Fruit fly (Drosophila melanogaster) whole organism, embryonic: ENCODE data around the gene Kdm2.
A peak's percentile ranks its signal among the peaks of the same experiment; 100 is the strongest.

Source experiments
- Atf3 ChIP-seq: fragments of 200-800 bp; sonication (Bioruptor generic); optimal IDR thresholded peaks from 3 replicates; lab custom pipeline; 2016; ENCODE audit warnings: missing biosample characterization, missing genetic modification characterization
- Atf6 ChIP-seq: fragments of 200-800 bp; sonication (Bioruptor generic); IDR thresholded peaks from 2 replicates; pipeline ENCODE4 v1.3.6; 2022; ENCODE audit warnings: missing biosample characterization, missing genetic modification characterization
- Bteb2 ChIP-seq: fragments of 200-800 bp; sonication (Bioruptor generic); optimal IDR thresholded peaks from 2 replicates; lab custom pipeline; 2016; ENCODE audit warnings: missing biosample characterization, missing genetic modification characterization
- CG10543 ChIP-seq: fragments of 200-800 bp; sonication (Bioruptor generic); optimal IDR thresholded peaks from 3 replicates; lab custom pipeline; 2017; ENCODE audit warnings: missing biosample characterization, mild to moderate bottlenecking, missing genetic modification characterization, moderate library complexity
- CG11085 ChIP-seq: fragments of 200-800 bp; sonication (Bioruptor generic); IDR thresholded peaks from 2 replicates; pipeline ENCODE4 v1.3.6; 2022; ENCODE audit warnings: missing biosample characterization, missing genetic modification characterization
- CG1233 ChIP-seq: fragments of 200-800 bp; sonication (Bioruptor generic); optimal IDR thresholded peaks from 4 replicates; lab custom pipeline; 2018; ENCODE audit warnings: missing biosample characterization, mild to moderate bottlenecking, missing genetic modification characterization
- CG13624 ChIP-seq: fragments of 200-800 bp; sonication (Bioruptor generic); optimal IDR thresholded peaks from 2 replicates; lab custom pipeline; 2016; ENCODE audit warnings: missing biosample characterization, missing genetic modification characterization
- CG15601 ChIP-seq: fragments of 200-800 bp; sonication (Bioruptor generic); optimal IDR thresholded peaks from 3 replicates; lab custom pipeline; 2019; ENCODE audit warnings: missing biosample characterization, mild to moderate bottlenecking, missing genetic modification characterization, moderate library complexity
- CG1602 ChIP-seq: fragments of 200-800 bp; sonication (Bioruptor generic); optimal IDR thresholded peaks from 3 replicates; lab custom pipeline; 2016; ENCODE audit warnings: missing biosample characterization, missing genetic modification characterization
- CG2129 ChIP-seq: fragments of 200-800 bp; sonication (Bioruptor generic); IDR thresholded peaks from 2 replicates; pipeline ENCODE4 v1.3.6; 2022; ENCODE audit warnings: missing biosample characterization, missing genetic modification characterization; ENCODE audit not compliant: partially characterized antibody
- CG2712 ChIP-seq: fragments of 200-800 bp; optimal IDR thresholded peaks from 3 replicates; lab custom pipeline; 2019; ENCODE audit warnings: missing biosample characterization, mild to moderate bottlenecking, missing genetic modification characterization, moderate library complexity
- CG31441 ChIP-seq: fragments of 200-800 bp; sonication (Bioruptor generic); IDR thresholded peaks from 2 replicates; pipeline ENCODE4 v1.3.6; 2022; ENCODE audit warnings: missing biosample characterization, missing genetic modification characterization
- CG34376 ChIP-seq: fragments of 200-800 bp; sonication (Bioruptor generic); optimal IDR thresholded peaks from 2 replicates; lab custom pipeline; 2018; ENCODE audit warnings: missing biosample characterization, mild to moderate bottlenecking, missing genetic modification characterization
- CG6175 ChIP-seq: fragments of 200-800 bp; sonication (Bioruptor generic); IDR thresholded peaks from 3 replicates; pipeline ENCODE4 v1.3.6; 2022; ENCODE audit warnings: missing biosample characterization, missing genetic modification characterization
- CG6272 ChIP-seq: fragments of 200-800 bp; sonication (Bioruptor generic); IDR thresholded peaks from 2 replicates; pipeline ENCODE4 v1.3.6; 2022; ENCODE audit warnings: missing biosample characterization, missing genetic modification characterization
- CG6683 ChIP-seq: fragments of 200-800 bp; sonication (Bioruptor generic); optimal IDR thresholded peaks from 2 replicates; lab custom pipeline; 2017; ENCODE audit warnings: missing biosample characterization, mild to moderate bottlenecking, missing genetic modification characterization, missing genetic modification reagents
- CG6813 ChIP-seq: fragments of 200-800 bp; sonication (Bioruptor generic); optimal IDR thresholded peaks from 2 replicates; lab custom pipeline; 2017; ENCODE audit warnings: missing biosample characterization, missing genetic modification characterization, mild to moderate bottlenecking, moderate library complexity, missing genetic modification reagents
- CG7745 ChIP-seq: fragments of 200-800 bp; sonication (Bioruptor generic); optimal IDR thresholded peaks from 2 replicates; lab custom pipeline; 2018; ENCODE audit warnings: missing biosample characterization, mild to moderate bottlenecking, missing genetic modification characterization, moderate library complexity
- CTCF ChIP-seq: fragments of 200-800 bp; sonication (Bioruptor generic); optimal IDR thresholded peaks from 2 replicates; lab custom pipeline; 2017; ENCODE audit warnings: missing biosample characterization, mild to moderate bottlenecking, missing genetic modification characterization, moderate library complexity
- D19A ChIP-seq: fragments of 200-800 bp; optimal IDR thresholded peaks from 3 replicates; lab custom pipeline; 2019; ENCODE audit warnings: missing biosample characterization, mild to moderate bottlenecking, missing genetic modification characterization, moderate library complexity
- Dad ChIP-seq: fragments of 200-800 bp; sonication (Bioruptor generic); optimal IDR thresholded peaks from 3 replicates; lab custom pipeline; 2016; ENCODE audit warnings: missing biosample characterization, missing genetic modification characterization
- Deaf1 ChIP-seq: fragments of 200-800 bp; optimal IDR thresholded peaks from 3 replicates; lab custom pipeline; 2019; ENCODE audit warnings: missing biosample characterization, mild to moderate bottlenecking, missing genetic modification characterization, moderate library complexity
- Doc3 ChIP-seq: fragments of 200-800 bp; sonication (Bioruptor generic); IDR thresholded peaks from 3 replicates; pipeline ENCODE4 v1.3.6; 2022; ENCODE audit warnings: missing biosample characterization, missing genetic modification characterization; ENCODE audit not compliant: partially characterized antibody
- Dref ChIP-seq: fragments of 200-800 bp; sonication (Bioruptor generic); IDR thresholded peaks from 2 replicates; pipeline ENCODE4 v1.3.6; 2022; ENCODE audit warnings: missing biosample characterization, missing genetic modification characterization
- E2f2 ChIP-seq: fragments of 200-800 bp; sonication (Bioruptor generic); IDR thresholded peaks from 2 replicates; pipeline ENCODE4 v1.3.6; 2022; ENCODE audit warnings: missing biosample characterization, missing genetic modification characterization
- Eip74EF ChIP-seq, 2 experiments: fragments of 200-800 bp in 1 of 2; fragments of >200 bp in 1 of 2; sonication (Bioruptor generic) in 1 of 2; optimal IDR thresholded peaks; 2 replicates each; lab custom pipeline; 2017 to 2019; ENCODE audit warnings: missing biosample characterization in 2 of 2, missing genetic modification characterization in 2 of 2, mild to moderate bottlenecking in 1 of 2, moderate library complexity in 1 of 2
- Fer1 ChIP-seq: fragments of 200-800 bp; sonication (Bioruptor generic); optimal IDR thresholded peaks from 2 replicates; lab custom pipeline; 2017; ENCODE audit warnings: missing biosample characterization, mild to moderate bottlenecking, missing genetic modification characterization
- HHEX ChIP-seq: fragments of 200-800 bp; sonication (Bioruptor generic); optimal IDR thresholded peaks from 3 replicates; lab custom pipeline; 2017; ENCODE audit warnings: missing biosample characterization, mild to moderate bottlenecking, missing genetic modification characterization, missing genetic modification reagents
- HLH3B ChIP-seq: fragments of 200-800 bp; sonication (Bioruptor generic); IDR thresholded peaks from 2 replicates; pipeline ENCODE4 v1.3.6; 2022; ENCODE audit warnings: missing biosample characterization, missing genetic modification characterization
- Med ChIP-seq: fragments of 200-800 bp; sonication (Bioruptor generic); peaks from one replicate; lab custom pipeline; 2016; ENCODE audit warnings: missing biosample characterization, missing genetic modification characterization, mild to moderate bottlenecking, inconsistent platforms, moderate library complexity
- Nf-YC ChIP-seq: fragments of 200-800 bp; optimal IDR thresholded peaks from 3 replicates; lab custom pipeline; 2019; ENCODE audit warnings: missing biosample characterization, mild to moderate bottlenecking, missing genetic modification characterization, moderate library complexity
- Scr ChIP-seq: fragments of 200-800 bp; sonication (Bioruptor generic); IDR thresholded peaks from 2 replicates; pipeline ENCODE4 v1.3.6; 2022; ENCODE audit warnings: missing biosample characterization, missing genetic modification characterization; ENCODE audit not compliant: partially characterized antibody
- Sox102F ChIP-seq: fragments of 200-800 bp; sonication (Bioruptor generic); optimal IDR thresholded peaks from 2 replicates; lab custom pipeline; 2018; ENCODE audit warnings: missing biosample characterization, mild to moderate bottlenecking, missing genetic modification characterization, moderate library complexity
- amos ChIP-seq: fragments of 200-800 bp; sonication (Bioruptor generic); IDR thresholded peaks from 2 replicates; pipeline ENCODE4 v1.3.6; 2022; ENCODE audit warnings: missing biosample characterization, missing genetic modification characterization; ENCODE audit not compliant: partially characterized antibody
- aop ChIP-seq: fragments of 200-800 bp; sonication (Bioruptor generic); IDR thresholded peaks from 2 replicates; pipeline ENCODE4 v1.3.6; 2022; ENCODE audit warnings: missing biosample characterization, missing genetic modification characterization
- chif ChIP-seq, 2 experiments: fragments of 200-800 bp; sonication (Bioruptor generic); optimal IDR thresholded peaks; 3 replicates each; lab custom pipeline; 2016; ENCODE audit warnings: missing biosample characterization in 2 of 2, missing genetic modification characterization in 2 of 2
- da ChIP-seq: fragments of 200-800 bp; sonication (Bioruptor generic); optimal IDR thresholded peaks from 2 replicates; lab custom pipeline; 2016; ENCODE audit warnings: missing biosample characterization, missing genetic modification characterization
- ems ChIP-seq: fragments of 200-800 bp; sonication (Bioruptor generic); optimal IDR thresholded peaks from 3 replicates; lab custom pipeline; 2016; ENCODE audit warnings: missing biosample characterization, missing genetic modification characterization
- ftz-f1 ChIP-seq: fragments of 200-800 bp; sonication (Bioruptor generic); optimal IDR thresholded peaks from 2 replicates; lab custom pipeline; 2016; ENCODE audit warnings: missing biosample characterization, missing genetic modification characterization
- gt ChIP-seq: fragments of 200-800 bp; sonication (Bioruptor generic); IDR thresholded peaks from 2 replicates; pipeline ENCODE4 v1.3.6; 2022; ENCODE audit warnings: missing biosample characterization, missing genetic modification characterization
- her ChIP-seq: fragments of 200-800 bp; sonication (Bioruptor generic); optimal IDR thresholded peaks from 2 replicates; lab custom pipeline; 2016; ENCODE audit warnings: missing biosample characterization, missing genetic modification characterization
- ind ChIP-seq: fragments of 200-800 bp; sonication (Bioruptor generic); optimal IDR thresholded peaks from 3 replicates; lab custom pipeline; 2016; ENCODE audit warnings: missing biosample characterization, missing genetic modification characterization
- kah ChIP-seq: fragments of 200-800 bp; sonication (Bioruptor generic); optimal IDR thresholded peaks from 2 replicates; lab custom pipeline; 2018; ENCODE audit warnings: missing biosample characterization, mild to moderate bottlenecking, missing genetic modification characterization
- mld ChIP-seq: fragments of 200-800 bp; sonication (Bioruptor generic); IDR thresholded peaks from 3 replicates; pipeline ENCODE4 v1.3.6; 2022; ENCODE audit warnings: missing biosample characterization, missing genetic modification characterization; ENCODE audit not compliant: partially characterized antibody
- nerfin-1 ChIP-seq: fragments of 200-800 bp; sonication (Bioruptor generic); optimal IDR thresholded peaks from 3 replicates; lab custom pipeline; 2019; ENCODE audit warnings: missing biosample characterization, mild to moderate bottlenecking, missing genetic modification characterization, moderate library complexity
- odd ChIP-seq: fragments of 200-800 bp; sonication (Bioruptor generic); optimal IDR thresholded peaks from 2 replicates; lab custom pipeline; 2017; ENCODE audit warnings: missing biosample characterization, mild to moderate bottlenecking, missing genetic modification characterization
- p53 ChIP-seq: fragments of 200-800 bp; sonication (Bioruptor generic); optimal IDR thresholded peaks from 2 replicates; lab custom pipeline; 2016; ENCODE audit warnings: missing biosample characterization, missing genetic modification characterization
- repo ChIP-seq: fragments of 200-800 bp; sonication (Bioruptor generic); optimal IDR thresholded peaks from 2 replicates; lab custom pipeline; 2016; ENCODE audit warnings: missing biosample characterization, missing genetic modification characterization
- schlank ChIP-seq: fragments of 200-800 bp; sonication (Bioruptor generic); optimal IDR thresholded peaks from 2 replicates; lab custom pipeline; 2018; ENCODE audit warnings: missing biosample characterization, mild to moderate bottlenecking, missing genetic modification characterization
- sd ChIP-seq: fragments of 200-800 bp; sonication (Bioruptor generic); optimal IDR thresholded peaks from 3 replicates; lab custom pipeline; 2018; ENCODE audit warnings: missing biosample characterization, mild to moderate bottlenecking, missing genetic modification characterization, moderate library complexity
- ttk ChIP-seq: fragments of 200-800 bp; sonication (Bioruptor generic); IDR thresholded peaks from 2 replicates; pipeline ENCODE4 v2.1.2; 2022; ENCODE audit warnings: missing biosample characterization, missing genetic modification characterization
- usp ChIP-seq: fragments of >200 bp; optimal IDR thresholded peaks from 2 replicates; lab custom pipeline; 2017; ENCODE audit warnings: missing biosample characterization, missing genetic modification characterization

Gene Kdm2

dm6 chr3R:9050519-9051119, 1.7 kb upstream of the Kdm2 start, which contains the start of gene Nmdmc (continued):
- TF ChIP-seq CTCF (GFP tag; lab: Kevin White, UChicago): peak; percentile 18
- TF ChIP-seq Eip74EF (GFP tag; optimal IDR thresholded peaks at IDR 0.05; lab: Kevin White, UChicago): no peak
- TF ChIP-seq HLH3B (GFP tag; lab: Robert Waterston, UW): no peak
- no peak for TF ChIP-seq mld (GFP tag; lab: Robert Waterston, UW)
- TF ChIP-seq CG6272 (GFP tag; lab: Robert Waterston, UW): no peak
- no peak for TF ChIP-seq CG1233 (GFP tag; lab: Kevin White, UChicago)
- peak; percentile 87 for TF ChIP-seq nerfin-1
- no peak for TF ChIP-seq Scr (GFP tag; lab: Robert Waterston, UW)
- TF ChIP-seq Nf-YC (tag; lab: Kevin White, UChicago): peak; percentile 36
- no peak for TF ChIP-seq CG6175 (GFP tag; lab: Robert Waterston, UW)
- no peak for TF ChIP-seq repo (GFP tag; lab: Kevin White, UChicago)
- no peak for TF ChIP-seq CG6683 (GFP tag; lab: Kevin White, UChicago)
- TF ChIP-seq sd (tag; lab: Kevin White, UChicago): peak; percentile 11
- no peak for TF ChIP-seq E2f2 (GFP tag; lab: Robert Waterston, UW)
- TF ChIP-seq Dref: no peak
- no peak for TF ChIP-seq da
- TF ChIP-seq D19A (tag; lab: Kevin White, UChicago): no peak
- no peak for TF ChIP-seq aop
- TF ChIP-seq Atf3 (GFP tag; lab: Kevin White, UChicago): no peak
- TF ChIP-seq CG34376 (GFP tag; lab: Kevin White, UChicago): peak; percentile 26
- no peak for TF ChIP-seq odd
- no peak for TF ChIP-seq CG2129 (GFP tag; lab: Robert Waterston, UW)
- no peak for TF ChIP-seq p53 (GFP tag; lab: Kevin White, UChicago)
- no peak for TF ChIP-seq HHEX
- TF ChIP-seq Med (GFP tag; lab: Kevin White, UChicago): no peak
- TF ChIP-seq CG11085 (GFP tag; lab: Robert Waterston, UW): no peak
- no peak for TF ChIP-seq CG10543 (GFP tag; lab: Kevin White, UChicago)
- no peak for TF ChIP-seq chif (GFP tag; optimal IDR thresholded peaks at IDR 0.05; lab: Kevin White, UChicago)
- no peak for TF ChIP-seq amos (GFP tag; lab: Robert Waterston, UW)
- TF ChIP-seq Sox102F (GFP tag; lab: Kevin White, UChicago): no peak
- TF ChIP-seq usp (GFP tag; lab: Kevin White, UChicago): no peak
- no peak for TF ChIP-seq Dad (GFP tag; lab: Kevin White, UChicago)
- TF ChIP-seq schlank: no peak
- TF ChIP-seq Fer1 (GFP tag; lab: Kevin White, UChicago): no peak
- TF ChIP-seq kah (GFP tag; lab: Kevin White, UChicago): no peak
- TF ChIP-seq CG31441 (GFP tag; lab: Robert Waterston, UW): no peak
- TF ChIP-seq Deaf1: no peak
- TF ChIP-seq ems: no peak
- no peak for TF ChIP-seq CG1602 (GFP tag; lab: Kevin White, UChicago)
- no peak for TF ChIP-seq ttk
- TF ChIP-seq ind (GFP tag; lab: Kevin White, UChicago): no peak
- no peak for TF ChIP-seq gt (GFP tag; lab: Robert Waterston, UW)
- TF ChIP-seq CG6813 (GFP tag; lab: Kevin White, UChicago): no peak
- no peak for TF ChIP-seq Doc3 (GFP tag; lab: Robert Waterston, UW)
- no peak for TF ChIP-seq ftz-f1 (GFP tag; lab: Kevin White, UChicago)
- no peak for TF ChIP-seq her (GFP tag; lab: Kevin White, UChicago)
- no peak for TF ChIP-seq CG15601 (tag; lab: Kevin White, UChicago)
- TF ChIP-seq CG13624: no peak
- TF ChIP-seq Atf6 (GFP tag; lab: Robert Waterston, UW): no peak
- peak; percentile 25 for TF ChIP-seq CG2712 (tag; lab: Kevin White, UChicago)
- TF ChIP-seq Bteb2 (GFP tag; lab: Kevin White, UChicago): no peak
- no peak for TF ChIP-seq CG7745 (tag; lab: Kevin White, UChicago)
